Worm (Caenorhabditis elegans): ENCODE data around the gene ZC443.4.

DNA sequence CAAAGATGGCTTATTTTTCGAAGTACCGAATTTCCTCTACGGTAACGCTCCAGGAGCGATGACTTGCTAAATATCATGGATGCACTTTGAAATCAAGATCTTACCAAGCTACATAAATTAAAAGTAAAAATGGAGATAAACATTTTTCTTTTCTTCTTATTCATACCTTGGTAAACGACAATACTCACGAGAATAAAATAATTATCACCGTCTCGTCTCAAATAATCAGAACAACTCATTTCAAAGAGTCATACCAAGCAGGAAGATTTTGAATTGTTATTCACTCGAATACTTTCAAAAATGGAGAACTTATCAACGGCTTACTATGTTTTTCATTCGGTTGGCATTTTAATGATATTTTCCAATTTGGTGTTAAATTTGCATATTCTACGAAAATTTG, 16.4 kb downstream of the ZC443.4 start, which contains the start of gene srbc-45:
- TF ChIP-seq C06A6.2 (GFP tag; conservative IDR thresholded peaks at IDR 0.05) (no peak), mxl-1 (tag; optimal IDR thresholded peaks at IDR 0.05) (no peak), lin-54 (GFP tag; optimal IDR thresholded peaks at IDR 0.05) (no peak)
